Fruit fly (Drosophila melanogaster) whole organism, embryonic: ENCODE data around the gene CG9316.

Source experiments
- ATbp ChIP-seq: fragments of 200-800 bp; sonication (Bioruptor generic); optimal IDR thresholded peaks from 2 replicates; lab custom pipeline; 2017; ENCODE audit warnings: missing biosample characterization, mild to moderate bottlenecking, missing genetic modification characterization, missing genetic modification reagents
- CG10959 ChIP-seq: fragments of 200-800 bp; sonication (Bioruptor generic); IDR thresholded peaks from 2 replicates; pipeline ENCODE4 v1.3.6; 2022; ENCODE audit warnings: missing biosample characterization, missing genetic modification characterization
- CG11085 ChIP-seq: fragments of 200-800 bp; sonication (Bioruptor generic); IDR thresholded peaks from 2 replicates; pipeline ENCODE4 v1.3.6; 2022; ENCODE audit warnings: missing biosample characterization, missing genetic modification characterization
- CG11695 ChIP-seq: fragments of 200-800 bp; sonication (Bioruptor generic); IDR thresholded peaks from 3 replicates; pipeline ENCODE4 v1.3.6; 2022; ENCODE audit warnings: missing biosample characterization, missing genetic modification characterization
- CG12104 ChIP-seq: fragments of 200-800 bp; sonication (Bioruptor generic); optimal IDR thresholded peaks from 3 replicates; lab custom pipeline; 2016; ENCODE audit warnings: missing biosample characterization, missing genetic modification characterization
- CG12236 ChIP-seq: fragments of 200-800 bp; sonication (Bioruptor generic); optimal IDR thresholded peaks from 2 replicates; lab custom pipeline; 2016; ENCODE audit warnings: missing biosample characterization, missing genetic modification characterization
- CG13775 ChIP-seq: fragments of 200-800 bp; sonication (Bioruptor generic); optimal IDR thresholded peaks from 3 replicates; lab custom pipeline; 2017; ENCODE audit warnings: missing biosample characterization, mild to moderate bottlenecking, missing genetic modification characterization
- CG15514 ChIP-seq: fragments of 200-800 bp; sonication (Bioruptor generic); optimal IDR thresholded peaks from 3 replicates; lab custom pipeline; 2017; ENCODE audit warnings: missing biosample characterization, missing genetic modification characterization, mild to moderate bottlenecking, moderate library complexity, missing genetic modification reagents
- CG1603 ChIP-seq: fragments of 200-800 bp; sonication (Bioruptor generic); optimal IDR thresholded peaks from 2 replicates; lab custom pipeline; 2019; ENCODE audit warnings: missing biosample characterization, mild to moderate bottlenecking, missing genetic modification characterization, moderate library complexity
- CG16779 ChIP-seq: fragments of 200-800 bp; sonication (Bioruptor generic); IDR thresholded peaks from 2 replicates; pipeline ENCODE4 v1.3.6; 2022; ENCODE audit warnings: missing biosample characterization, missing genetic modification characterization
- CG17802 ChIP-seq: fragments of 200-800 bp; sonication (Bioruptor generic); optimal IDR thresholded peaks from 2 replicates; lab custom pipeline; 2018; ENCODE audit warnings: missing biosample characterization, mild to moderate bottlenecking, missing genetic modification characterization, moderate library complexity
- CG18011 ChIP-seq: fragments of 200-800 bp; sonication (Bioruptor generic); optimal IDR thresholded peaks from 2 replicates; lab custom pipeline; 2017; ENCODE audit warnings: missing biosample characterization, missing genetic modification characterization, mild to moderate bottlenecking, moderate library complexity, missing genotype
- CG18262 ChIP-seq: fragments of 200-800 bp; optimal IDR thresholded peaks from 3 replicates; lab custom pipeline; 2019; ENCODE audit warnings: missing biosample characterization, mild to moderate bottlenecking, missing genetic modification characterization, moderate library complexity
- CG32532 ChIP-seq: fragments of 200-800 bp; sonication (Bioruptor generic); IDR thresholded peaks from 2 replicates; pipeline ENCODE4 v1.3.6; 2022; ENCODE audit warnings: missing biosample characterization, missing genetic modification characterization
- CG3407 ChIP-seq: fragments of 200-800 bp; sonication (Bioruptor generic); optimal IDR thresholded peaks from 2 replicates; lab custom pipeline; 2018; ENCODE audit warnings: missing biosample characterization, mild to moderate bottlenecking, missing genetic modification characterization
- CG3838 ChIP-seq: fragments of 200-800 bp; sonication (Bioruptor generic); optimal IDR thresholded peaks from 3 replicates; lab custom pipeline; 2016; ENCODE audit warnings: missing biosample characterization, missing genetic modification characterization
- CG3847 ChIP-seq: fragments of 200-800 bp; sonication (Bioruptor generic); IDR thresholded peaks from 2 replicates; pipeline ENCODE4 v1.3.6; 2022; ENCODE audit warnings: missing biosample characterization, missing genetic modification characterization
- CG4424 ChIP-seq: fragments of 200-800 bp; sonication (Bioruptor generic); optimal IDR thresholded peaks from 3 replicates; lab custom pipeline; 2016; ENCODE audit warnings: missing biosample characterization, missing genetic modification characterization
- CG9437 ChIP-seq: fragments of 200-800 bp; sonication (Bioruptor generic); optimal IDR thresholded peaks from 2 replicates; lab custom pipeline; 2018; ENCODE audit warnings: missing biosample characterization, mild to moderate bottlenecking, missing genetic modification characterization
- Dfd ChIP-seq, 2 experiments: fragments of >200 bp; optimal IDR thresholded peaks; 2 replicates each; lab custom pipeline; 2017; ENCODE audit warnings: missing biosample characterization in 2 of 2, missing genetic modification characterization in 2 of 2
- Dll ChIP-seq: fragments of 200-800 bp; sonication (Bioruptor generic); IDR thresholded peaks from 4 replicates; pipeline ENCODE4 v1.3.6; 2022; ENCODE audit warnings: missing biosample characterization, missing genetic modification characterization; ENCODE audit not compliant: partially characterized antibody
- E2f2 ChIP-seq: fragments of 200-800 bp; sonication (Bioruptor generic); IDR thresholded peaks from 2 replicates; pipeline ENCODE4 v1.3.6; 2022; ENCODE audit warnings: missing biosample characterization, missing genetic modification characterization
- Hmx ChIP-seq: fragments of 200-800 bp; sonication (Bioruptor generic); optimal IDR thresholded peaks from 2 replicates; lab custom pipeline; 2016; ENCODE audit warnings: missing biosample characterization, missing genetic modification characterization
- Max ChIP-seq: fragments of 200-800 bp; sonication (Bioruptor generic); optimal IDR thresholded peaks from 2 replicates; lab custom pipeline; 2016; ENCODE audit warnings: missing biosample characterization, mild to moderate bottlenecking, missing genetic modification characterization
- Mes4 ChIP-seq: fragments of 200-800 bp; sonication (Bioruptor generic); optimal IDR thresholded peaks from 2 replicates; lab custom pipeline; 2016; ENCODE audit warnings: missing biosample characterization, missing genetic modification characterization
- Mrtf ChIP-seq: fragments of 200-800 bp; sonication (Bioruptor generic); IDR thresholded peaks from 3 replicates; pipeline ENCODE4 v1.3.6; 2022; ENCODE audit warnings: missing biosample characterization, missing genetic modification characterization
- NC2α ChIP-seq: fragments of 200-800 bp; sonication (Bioruptor generic); optimal IDR thresholded peaks from 2 replicates; lab custom pipeline; 2016; ENCODE audit warnings: missing biosample characterization, missing genetic modification characterization
- Nf-YB ChIP-seq: fragments of 200-800 bp; sonication (Bioruptor generic); optimal IDR thresholded peaks from 3 replicates; lab custom pipeline; 2019; ENCODE audit warnings: missing biosample characterization, mild to moderate bottlenecking, missing genetic modification characterization, moderate library complexity
- Scr ChIP-seq: fragments of 200-800 bp; sonication (Bioruptor generic); IDR thresholded peaks from 2 replicates; pipeline ENCODE4 v1.3.6; 2022; ENCODE audit warnings: missing biosample characterization, missing genetic modification characterization; ENCODE audit not compliant: partially characterized antibody
- Sin3A ChIP-seq: fragments of >200 bp; optimal IDR thresholded peaks from 2 replicates; lab custom pipeline; 2018
- Six4 ChIP-seq: fragments of 200-800 bp; sonication (Bioruptor generic); optimal IDR thresholded peaks from 2 replicates; lab custom pipeline; 2016; ENCODE audit warnings: missing biosample characterization, missing genetic modification characterization
- bcd ChIP-seq: fragments of 200-800 bp; sonication (Bioruptor generic); optimal IDR thresholded peaks from 2 replicates; lab custom pipeline; 2017; ENCODE audit warnings: missing biosample characterization, mild to moderate bottlenecking, missing genetic modification characterization
- cad ChIP-seq: fragments of >200 bp; optimal IDR thresholded peaks from 2 replicates; lab custom pipeline; 2017; ENCODE audit warnings: missing biosample characterization, missing genetic modification characterization
- chif ChIP-seq, 2 experiments: fragments of 200-800 bp; sonication (Bioruptor generic); optimal IDR thresholded peaks; 3 replicates each; lab custom pipeline; 2016; ENCODE audit warnings: missing biosample characterization in 2 of 2, missing genetic modification characterization in 2 of 2
- ems ChIP-seq: fragments of 200-800 bp; sonication (Bioruptor generic); optimal IDR thresholded peaks from 3 replicates; lab custom pipeline; 2016; ENCODE audit warnings: missing biosample characterization, missing genetic modification characterization
- fd64A ChIP-seq: fragments of 200-800 bp; sonication (Bioruptor generic); optimal IDR thresholded peaks from 3 replicates; lab custom pipeline; 2018; ENCODE audit warnings: missing biosample characterization, mild to moderate bottlenecking, missing genetic modification characterization
- gem ChIP-seq: fragments of 200-800 bp; sonication (Bioruptor generic); optimal IDR thresholded peaks from 2 replicates; lab custom pipeline; 2019; ENCODE audit warnings: missing biosample characterization, mild to moderate bottlenecking, missing genetic modification characterization, moderate library complexity
- gro ChIP-seq: fragments of 200-800 bp; sonication (Bioruptor generic); optimal IDR thresholded peaks from 2 replicates; lab custom pipeline; 2016; ENCODE audit warnings: missing biosample characterization, missing genetic modification characterization
- gsb-n ChIP-seq: fragments of 200-800 bp; sonication (Bioruptor generic); optimal IDR thresholded peaks from 3 replicates; lab custom pipeline; 2018; ENCODE audit warnings: missing biosample characterization, mild to moderate bottlenecking, missing genetic modification characterization
- jing ChIP-seq: fragments of 200-800 bp; sonication (Bioruptor generic); optimal IDR thresholded peaks from 2 replicates; lab custom pipeline; 2018; ENCODE audit warnings: missing biosample characterization, mild to moderate bottlenecking, missing genetic modification characterization
- onecut ChIP-seq: fragments of 200-800 bp; sonication (Bioruptor generic); IDR thresholded peaks from 2 replicates; pipeline ENCODE4 v1.3.6; 2022; ENCODE audit warnings: missing biosample characterization, missing genetic modification characterization
- pita ChIP-seq: fragments of 200-800 bp; sonication (Bioruptor generic); optimal IDR thresholded peaks from 2 replicates; lab custom pipeline; 2017; ENCODE audit warnings: missing biosample characterization, mild to moderate bottlenecking, missing genetic modification characterization
- pzg ChIP-seq: fragments of 200-800 bp; sonication (Bioruptor generic); optimal IDR thresholded peaks from 3 replicates; lab custom pipeline; 2018; ENCODE audit warnings: missing biosample characterization, mild to moderate bottlenecking, missing genetic modification characterization, moderate library complexity
- salm ChIP-seq: fragments of 200-800 bp; sonication (Bioruptor generic); optimal IDR thresholded peaks from 2 replicates; lab custom pipeline; 2018; ENCODE audit warnings: missing biosample characterization, mild to moderate bottlenecking, missing genetic modification characterization
- sc ChIP-seq, 3 experiments: fragments of >200 bp in 2 of 3; fragments of 200-800 bp in 1 of 3; sonication (Bioruptor generic) in 1 of 3; optimal IDR thresholded peaks; 2 replicates in 2 of 3; 3 replicates in 1 of 3; lab custom pipeline; 2017; ENCODE audit warnings: mild to moderate bottlenecking in 1 of 3, missing biosample characterization in 1 of 3, missing genetic modification characterization in 1 of 3, missing genetic modification reagents in 1 of 3
- slou ChIP-seq: fragments of 200-800 bp; sonication (Bioruptor generic); optimal IDR thresholded peaks from 3 replicates; lab custom pipeline; 2016; ENCODE audit warnings: missing biosample characterization, missing genetic modification characterization
- sob ChIP-seq: fragments of 200-800 bp; sonication (Bioruptor generic); IDR thresholded peaks from 2 replicates; pipeline ENCODE4 v1.3.6; 2022; ENCODE audit warnings: missing biosample characterization, missing genetic modification characterization
- toy ChIP-seq: fragments of 200-800 bp; sonication (Bioruptor generic); IDR thresholded peaks from 2 replicates; pipeline ENCODE4 v1.3.6; 2022; ENCODE audit warnings: missing biosample characterization, missing genetic modification characterization
- trem ChIP-seq: fragments of 200-800 bp; optimal IDR thresholded peaks from 3 replicates; lab custom pipeline; 2019; ENCODE audit warnings: missing biosample characterization, mild to moderate bottlenecking, missing genetic modification characterization, moderate library complexity
- tx ChIP-seq: fragments of 200-800 bp; sonication (Bioruptor generic); optimal IDR thresholded peaks from 2 replicates; lab custom pipeline; 2016; ENCODE audit warnings: missing biosample characterization, missing genetic modification characterization
- vnd ChIP-seq: fragments of 200-800 bp; sonication (Bioruptor generic); IDR thresholded peaks from 3 replicates; pipeline ENCODE4 v1.3.6; 2022; ENCODE audit warnings: missing biosample characterization, missing genetic modification characterization; ENCODE audit not compliant: partially characterized antibody

CG9316 gene

dm6 chr2L:20770242-20770769 is 44.0 kb upstream of the CG9316 start, which contains the start of gene cad (continued):
- TF ChIP-seq salm (tag; lab: Kevin White, UChicago) (no peak), slou (GFP tag; lab: Kevin White, UChicago) (no peak), CG18262 (tag; lab: Kevin White, UChicago) (no peak), Hmx (GFP tag; lab: Kevin White, UChicago) (no peak), bcd (GFP tag; lab: Kevin White, UChicago) (peak; percentile 27), ATbp (GFP tag; lab: Kevin White, UChicago) (no peak), CG11085 (peak; percentile 32; the same call in 1 of the 2 replicates), CG12236 (GFP tag; lab: Kevin White, UChicago) (no peak), jing (GFP tag; lab: Kevin White, UChicago) (no peak), CG3838 (GFP tag; lab: Kevin White, UChicago) (no peak), CG12104 (GFP tag; lab: Kevin White, UChicago) (no peak), Nf-YB (GFP tag; lab: Kevin White, UChicago) (peak; percentile 96), chif (GFP tag; optimal IDR thresholded peaks at IDR 0.05; lab: Kevin White, UChicago) (no peak), fd64A (peak; percentile 33), CG9437 (GFP tag; lab: Kevin White, UChicago) (no peak), gem (tag; lab: Kevin White, UChicago) (no peak), CG13775 (GFP tag; lab: Kevin White, UChicago) (no peak), onecut (GFP tag; lab: Robert Waterston, UW) (no peak), Six4 (no peak), tx (GFP tag; lab: Kevin White, UChicago) (no peak), ems (GFP tag; lab: Kevin White, UChicago) (no peak), CG3847 (GFP tag; lab: Robert Waterston, UW) (peak; percentile 41; the same call in 1 of the 2 replicates), CG32532 (GFP tag; lab: Robert Waterston, UW) (peak; percentile 52; the same call in 1 of the 2 replicates), CG10959 (GFP tag; lab: Robert Waterston, UW) (no peak), sc (optimal IDR thresholded peaks at IDR 0.05; lab: Kevin White, UChicago) (no peak), sc (GFP tag; optimal IDR thresholded peaks at IDR 0.05; lab: Kevin White, UChicago) (no peak), pzg (no peak), E2f2 (GFP tag; lab: Robert Waterston, UW) (peak; percentile 20; the same call in 1 of the 2 replicates), vnd (GFP tag; lab: Robert Waterston, UW) (0 out of 3 replicates have a peak, but pooled peaks have one; percentile 25), NC2α (GFP tag; lab: Kevin White, UChicago) (no peak), gsb-n (tag; lab: Kevin White, UChicago) (peak; percentile 30), CG17802 (no peak), sob (GFP tag; lab: Robert Waterston, UW) (peak; percentile 57; the same call in 1 of the 2 replicates), toy (GFP tag; lab: Robert Waterston, UW) (no peak), Max (no peak), Dll (GFP tag; lab: Robert Waterston, UW) (no peak), CG3407 (GFP tag; lab: Kevin White, UChicago) (no peak), trem (no peak), Mrtf (GFP tag; lab: Robert Waterston, UW) (no peak), CG4424 (GFP tag; lab: Kevin White, UChicago) (no peak), CG11695 (GFP tag; lab: Robert Waterston, UW) (no peak), Mes4 (GFP tag; lab: Kevin White, UChicago) (no peak), CG1603 (tag; lab: Kevin White, UChicago) (peak; percentile 25), cad (peak; percentile 94), Sin3A (no peak), CG16779 (GFP tag; lab: Robert Waterston, UW) (no peak), CG18011 (GFP tag; lab: Kevin White, UChicago) (no peak), Scr (peak; percentile 41; the same call in 1 of the 2 replicates), pita (no peak), Dfd (GFP tag; optimal IDR thresholded peaks at IDR 0.05; lab: Kevin White, UChicago) (no peak), gro (GFP tag; lab: Kevin White, UChicago) (peak; percentile 35), CG15514 (GFP tag; lab: Kevin White, UChicago) (peak; percentile 45)
